Worm (Caenorhabditis elegans) whole organism, L4/young adult: Measurements from ENCODE around the gene srlf-14.

Experiments
- W03F9.2 ChIP-seq: fragments of 150-350 bp; optimal IDR thresholded peaks from 2 replicates; lab custom pipeline; 2014; ENCODE audit warnings: missing biosample characterization, missing genetic modification characterization
- dao-5 ChIP-seq: sonication (generic microtip); optimal IDR thresholded peaks from 2 replicates; lab custom pipeline; 2016; ENCODE audit warnings: missing genotype, missing genetic modification characterization, moderate library complexity, missing compliant biosample characterization
- him-1 ChIP-seq: sonication (generic microtip); optimal IDR thresholded peaks from 2 replicates; lab custom pipeline; 2016; ENCODE audit warnings: missing genotype, missing genetic modification reagents, missing genetic modification characterization, missing compliant biosample characterization

srlf-14 gene

ce11 chrIV:10854042-10854441, 40.1 kb downstream of the srlf-14 start:
- TF ChIP-seq him-1 (no peak), W03F9.2 (tag; lab: Kevin White, UChicago) (no peak), dao-5 (no peak)

ce11 chrIV:10852403-10852802, 41.8 kb downstream of the srlf-14 start:
- TF ChIP-seq him-1 (no peak), dao-5 (no peak), W03F9.2 (tag; lab: Kevin White, UChicago) (no peak)

- TF ChIP-seq him-1 (no peak), W03F9.2 (tag; lab: Kevin White, UChicago) (no peak), dao-5 (no peak)
Measured at ce11 chrIV:10851833-10852232, 42.3 kb downstream of the srlf-14 start, which contains the start of gene T11G6.4. T11G6.4 (minus strand) TSS chrIV:10851933.

ce11 chrIV:10851136-10851535, 43.0 kb downstream of the srlf-14 start:
- TF ChIP-seq dao-5, result no peak
